Worm (Caenorhabditis elegans): ENCODE measurements around the gene alkb-1.

DNA sequence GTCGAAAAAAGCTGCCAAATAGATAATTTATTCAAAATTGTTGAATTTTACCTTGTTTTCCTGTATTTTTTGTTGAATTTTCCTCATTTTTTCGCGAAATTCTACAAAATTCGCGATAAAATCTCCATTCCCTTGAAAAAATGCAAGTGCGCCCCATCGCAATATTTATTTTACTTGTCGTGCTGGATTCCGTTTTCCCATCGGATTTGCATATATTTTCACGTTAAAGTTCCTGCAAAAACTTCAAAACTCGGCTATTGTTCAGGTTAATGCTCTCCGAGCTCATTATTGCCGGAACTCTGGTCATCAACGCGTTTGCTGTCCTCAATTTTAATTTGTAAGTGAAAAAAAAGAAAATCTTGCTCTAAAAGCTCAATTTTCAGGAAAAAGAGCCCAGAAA, 9.2 kb upstream of the alkb-1 start, which contains the start of the genes Y51H7C.41 and cogc-4:
- no peak for TF ChIP-seq dao-5 (tag; optimal IDR thresholded peaks at IDR 0.05)
- TF ChIP-seq him-1 (tag; optimal IDR thresholded peaks at IDR 0.05), result no peak
- TF ChIP-seq W03F9.2 (tag; optimal IDR thresholded peaks at IDR 0.05), result no peak

Data from whole organism, L4/young adult.